Fruit fly (Drosophila melanogaster) Kc167 (cell line): Measurements from ENCODE around the gene CG33189.

ENCODE experiments used
- Myc ChIP-seq: fragments of >200 bp; optimal IDR thresholded peaks from 2 replicates; lab custom pipeline; 2017; ENCODE audit warnings: missing external identifiers
- Sin3A ChIP-seq: fragments of >200 bp; optimal IDR thresholded peaks from 2 replicates; lab custom pipeline; 2018; ENCODE audit warnings: missing external identifiers
- ttk ChIP-seq: sonication (Bioruptor generic); optimal IDR thresholded peaks from 2 replicates; lab custom pipeline; 2017; ENCODE audit warnings: missing external identifiers

- TF ChIP-seq Myc = no peak
- no peak for TF ChIP-seq Sin3A
- no peak for TF ChIP-seq ttk (lab: Kevin White, UChicago)
Observed at dm6 chr3R:8746354-8746753, 34.2 kb downstream of the CG33189 start.
